Fruit fly (Drosophila melanogaster) whole organism, embryonic: Measurements from ENCODE around the gene Smox.

Experiments
- Adf1 ChIP-seq: fragments of 200-800 bp; sonication (Bioruptor generic); IDR thresholded peaks from 2 replicates; pipeline ENCODE4 v1.3.6; 2022; ENCODE audit warnings: missing biosample characterization, missing genetic modification characterization
- Bdp1 ChIP-seq: fragments of 200-800 bp; sonication (Bioruptor generic); optimal IDR thresholded peaks from 3 replicates; lab custom pipeline; 2016; ENCODE audit warnings: missing biosample characterization, missing genetic modification characterization
- Blimp-1 ChIP-seq: fragments of 200-800 bp; sonication (Bioruptor generic); optimal IDR thresholded peaks from 3 replicates; lab custom pipeline; 2018; ENCODE audit warnings: missing biosample characterization, missing genetic modification characterization, mild to moderate bottlenecking, moderate library complexity, missing genetic modification reagents
- CG10654 ChIP-seq: fragments of 200-800 bp; sonication (Bioruptor generic); optimal IDR thresholded peaks from 2 replicates; lab custom pipeline; 2016; ENCODE audit warnings: missing biosample characterization, missing genetic modification characterization
- CG10979 ChIP-seq: fragments of 200-800 bp; sonication (Bioruptor generic); optimal IDR thresholded peaks from 2 replicates; lab custom pipeline; 2018; ENCODE audit warnings: missing biosample characterization, mild to moderate bottlenecking, missing genetic modification characterization, moderate library complexity
- CG11504 ChIP-seq: fragments of 200-800 bp; sonication (Bioruptor generic); optimal IDR thresholded peaks from 3 replicates; lab custom pipeline; 2019; ENCODE audit warnings: missing biosample characterization, mild to moderate bottlenecking, missing genetic modification characterization, moderate library complexity
- CG13775 ChIP-seq: fragments of 200-800 bp; sonication (Bioruptor generic); optimal IDR thresholded peaks from 3 replicates; lab custom pipeline; 2017; ENCODE audit warnings: missing biosample characterization, mild to moderate bottlenecking, missing genetic modification characterization
- CG14667 ChIP-seq: fragments of 200-800 bp; sonication (Bioruptor generic); IDR thresholded peaks from 2 replicates; pipeline ENCODE4 v1.3.6; 2022; ENCODE audit warnings: missing biosample characterization, missing genetic modification characterization
- CG1602 ChIP-seq: fragments of 200-800 bp; sonication (Bioruptor generic); optimal IDR thresholded peaks from 3 replicates; lab custom pipeline; 2016; ENCODE audit warnings: missing biosample characterization, missing genetic modification characterization
- CG18262 ChIP-seq: fragments of 200-800 bp; optimal IDR thresholded peaks from 3 replicates; lab custom pipeline; 2019; ENCODE audit warnings: missing biosample characterization, mild to moderate bottlenecking, missing genetic modification characterization, moderate library complexity
- CG2199 ChIP-seq: fragments of 200-800 bp; sonication (Bioruptor generic); IDR thresholded peaks from 3 replicates; pipeline ENCODE4 v1.3.6; 2022; ENCODE audit warnings: missing biosample characterization, missing genetic modification characterization
- CG30020 ChIP-seq: fragments of 200-800 bp; optimal IDR thresholded peaks from 2 replicates; lab custom pipeline; 2019; ENCODE audit warnings: missing biosample characterization, mild to moderate bottlenecking, missing genetic modification characterization, moderate library complexity
- CG34422 ChIP-seq: fragments of 200-800 bp; sonication (Bioruptor generic); IDR thresholded peaks from 3 replicates; pipeline ENCODE4 v1.3.6; 2022; ENCODE audit warnings: missing biosample characterization, missing genetic modification characterization
- CG4328 ChIP-seq: fragments of 200-800 bp; sonication (Bioruptor generic); optimal IDR thresholded peaks from 3 replicates; lab custom pipeline; 2017; ENCODE audit warnings: missing biosample characterization, missing genetic modification reagents, missing genetic modification characterization
- CG4707 ChIP-seq: fragments of 200-800 bp; sonication (Bioruptor generic); optimal IDR thresholded peaks from 2 replicates; lab custom pipeline; 2018; ENCODE audit warnings: missing biosample characterization, mild to moderate bottlenecking, missing genetic modification characterization, moderate library complexity
- CG6272 ChIP-seq: fragments of 200-800 bp; sonication (Bioruptor generic); IDR thresholded peaks from 2 replicates; pipeline ENCODE4 v1.3.6; 2022; ENCODE audit warnings: missing biosample characterization, missing genetic modification characterization
- CG6791 ChIP-seq: fragments of 200-800 bp; sonication (Bioruptor generic); IDR thresholded peaks from 3 replicates; pipeline ENCODE4 v1.3.6; 2022; ENCODE audit warnings: missing biosample characterization, missing genetic modification characterization; ENCODE audit not compliant: partially characterized antibody
- CG7745 ChIP-seq: fragments of 200-800 bp; sonication (Bioruptor generic); optimal IDR thresholded peaks from 2 replicates; lab custom pipeline; 2018; ENCODE audit warnings: missing biosample characterization, mild to moderate bottlenecking, missing genetic modification characterization, moderate library complexity
- CG8359 ChIP-seq: fragments of 200-800 bp; sonication (Bioruptor generic); optimal IDR thresholded peaks from 2 replicates; lab custom pipeline; 2017; ENCODE audit warnings: missing biosample characterization, mild to moderate bottlenecking, missing genetic modification characterization, borderline replicate concordance
- CG9817 ChIP-seq: fragments of 200-800 bp; sonication (Bioruptor generic); optimal IDR thresholded peaks from 2 replicates; lab custom pipeline; 2018; ENCODE audit warnings: missing biosample characterization, mild to moderate bottlenecking, missing genetic modification characterization, moderate library complexity
- CG9876 ChIP-seq: fragments of 200-800 bp; sonication (Bioruptor generic); optimal IDR thresholded peaks from 2 replicates; lab custom pipeline; 2016; ENCODE audit warnings: missing biosample characterization, missing genetic modification characterization
- Chrac-16 ChIP-seq: fragments of 200-800 bp; sonication (Bioruptor generic); optimal IDR thresholded peaks from 3 replicates; lab custom pipeline; 2016; ENCODE audit warnings: missing biosample characterization, missing genetic modification characterization
- Deaf1 ChIP-seq: fragments of 200-800 bp; optimal IDR thresholded peaks from 3 replicates; lab custom pipeline; 2019; ENCODE audit warnings: missing biosample characterization, mild to moderate bottlenecking, missing genetic modification characterization, moderate library complexity
- E2f2 ChIP-seq: fragments of 200-800 bp; sonication (Bioruptor generic); IDR thresholded peaks from 2 replicates; pipeline ENCODE4 v1.3.6; 2022; ENCODE audit warnings: missing biosample characterization, missing genetic modification characterization
- Ets65A ChIP-seq: fragments of 200-800 bp; sonication (Bioruptor generic); peaks from one replicate; lab custom pipeline; 2016; ENCODE audit warnings: missing biosample characterization, missing genetic modification characterization
- Fer3 ChIP-seq: fragments of 200-800 bp; sonication (Bioruptor generic); optimal IDR thresholded peaks from 2 replicates; lab custom pipeline; 2018; ENCODE audit warnings: missing biosample characterization, mild to moderate bottlenecking, missing genetic modification characterization, moderate library complexity
- Hey ChIP-seq: fragments of 200-800 bp; sonication (Bioruptor generic); optimal IDR thresholded peaks from 3 replicates; lab custom pipeline; 2018; ENCODE audit warnings: missing biosample characterization, mild to moderate bottlenecking, missing genetic modification characterization
- MESR4 ChIP-seq: fragments of 200-800 bp; sonication (Bioruptor generic); optimal IDR thresholded peaks from 2 replicates; lab custom pipeline; 2018; ENCODE audit warnings: missing biosample characterization, mild to moderate bottlenecking, missing genetic modification characterization, moderate library complexity
- MTF-1 ChIP-seq: fragments of 200-800 bp; sonication (Bioruptor generic); optimal IDR thresholded peaks from 2 replicates; lab custom pipeline; 2018; ENCODE audit warnings: missing biosample characterization, mild to moderate bottlenecking, missing genetic modification characterization, borderline replicate concordance
- Max ChIP-seq: fragments of 200-800 bp; sonication (Bioruptor generic); optimal IDR thresholded peaks from 2 replicates; lab custom pipeline; 2016; ENCODE audit warnings: missing biosample characterization, mild to moderate bottlenecking, missing genetic modification characterization
- Nf-YB ChIP-seq: fragments of 200-800 bp; sonication (Bioruptor generic); optimal IDR thresholded peaks from 3 replicates; lab custom pipeline; 2019; ENCODE audit warnings: missing biosample characterization, mild to moderate bottlenecking, missing genetic modification characterization, moderate library complexity
- Oaz ChIP-seq: fragments of 200-800 bp; sonication (Bioruptor generic); IDR thresholded peaks from 2 replicates; pipeline ENCODE4 v1.3.6; 2022; ENCODE audit warnings: missing biosample characterization, missing genetic modification characterization
- Ravus ChIP-seq: fragments of 200-800 bp; sonication (Bioruptor generic); IDR thresholded peaks from 2 replicates; pipeline ENCODE4 v1.3.6; 2022; ENCODE audit warnings: missing biosample characterization, missing genetic modification characterization
- Sox100B ChIP-seq: fragments of 200-800 bp; sonication (Bioruptor generic); optimal IDR thresholded peaks from 3 replicates; lab custom pipeline; 2018; ENCODE audit warnings: missing biosample characterization, mild to moderate bottlenecking, missing genetic modification characterization
- ato ChIP-seq: fragments of 200-800 bp; sonication (Bioruptor generic); IDR thresholded peaks from 2 replicates; pipeline ENCODE4 v1.3.6; 2022; ENCODE audit warnings: missing biosample characterization, missing genetic modification characterization; ENCODE audit not compliant: partially characterized antibody
- bcd ChIP-seq: fragments of 200-800 bp; sonication (Bioruptor generic); optimal IDR thresholded peaks from 2 replicates; lab custom pipeline; 2017; ENCODE audit warnings: missing biosample characterization, mild to moderate bottlenecking, missing genetic modification characterization
- cad ChIP-seq: fragments of >200 bp; optimal IDR thresholded peaks from 2 replicates; lab custom pipeline; 2017; ENCODE audit warnings: missing biosample characterization, missing genetic modification characterization
- caup ChIP-seq: fragments of 200-800 bp; sonication (Bioruptor generic); optimal IDR thresholded peaks from 3 replicates; lab custom pipeline; 2017; ENCODE audit warnings: missing biosample characterization, mild to moderate bottlenecking, missing genetic modification characterization, moderate library complexity; ENCODE audit not compliant: severe bottlenecking
- grau ChIP-seq: fragments of 200-800 bp; optimal IDR thresholded peaks from 3 replicates; lab custom pipeline; 2019; ENCODE audit warnings: missing biosample characterization, mild to moderate bottlenecking, missing genetic modification characterization, moderate library complexity
- gsb-n ChIP-seq: fragments of 200-800 bp; sonication (Bioruptor generic); optimal IDR thresholded peaks from 3 replicates; lab custom pipeline; 2018; ENCODE audit warnings: missing biosample characterization, mild to moderate bottlenecking, missing genetic modification characterization
- lov ChIP-seq, 2 experiments: fragments of 200-800 bp in 1 of 2; fragments of >200 bp in 1 of 2; sonication (Bioruptor generic) in 1 of 2; IDR thresholded peaks in 1 of 2; optimal IDR thresholded peaks in 1 of 2; 2 replicates in 1 of 2; 3 replicates in 1 of 2; pipeline versions ENCODE4 v1.3.6 to Lab custom; 2017 to 2022; ENCODE audit warnings: missing biosample characterization in 1 of 2, missing genetic modification characterization in 1 of 2
- pros ChIP-seq: fragments of 200-800 bp; sonication (Bioruptor generic); optimal IDR thresholded peaks from 3 replicates; lab custom pipeline; 2019; ENCODE audit warnings: missing biosample characterization, mild to moderate bottlenecking, missing genetic modification characterization, moderate library complexity
- sens ChIP-seq: fragments of 200-800 bp; sonication (Bioruptor generic); peaks from one replicate; lab custom pipeline; 2016; ENCODE audit warnings: missing biosample characterization, missing genetic modification characterization
- sug ChIP-seq: fragments of 200-800 bp; optimal IDR thresholded peaks from 2 replicates; lab custom pipeline; 2019; ENCODE audit warnings: missing biosample characterization, mild to moderate bottlenecking, missing genetic modification characterization, moderate library complexity
- vfl ChIP-seq: fragments of 200-800 bp; sonication (Bioruptor generic); optimal IDR thresholded peaks from 2 replicates; lab custom pipeline; 2016; ENCODE audit warnings: missing biosample characterization, missing genetic modification characterization
- wdn ChIP-seq: fragments of 200-800 bp; sonication (Bioruptor generic); IDR thresholded peaks from 2 replicates; pipeline ENCODE4 v1.3.6; 2022; ENCODE audit warnings: missing biosample characterization, missing genetic modification characterization
- wor ChIP-seq: fragments of 200-800 bp; sonication (Bioruptor generic); IDR thresholded peaks from 2 replicates; pipeline ENCODE4 v1.3.6; 2022; ENCODE audit warnings: missing biosample characterization, missing genetic modification characterization
- zfh1 ChIP-seq: fragments of 200-800 bp; sonication (Bioruptor generic); IDR thresholded peaks from 3 replicates; pipeline ENCODE4 v1.3.6; 2022; ENCODE audit warnings: missing biosample characterization, missing genetic modification characterization

The Smox gene

dm6 chrX:8100026-8100825 lies 41.9 kb downstream of the Smox start (continued):
- TF ChIP-seq CG6272: peak; percentile 85
- TF ChIP-seq Nf-YB (GFP tag; lab: Kevin White, UChicago): peak; percentile 63
- peak; percentile 57 for TF ChIP-seq CG9817 (tag; lab: Kevin White, UChicago)
- peak; percentile 80 for TF ChIP-seq CG11504 (tag; lab: Kevin White, UChicago)
- TF ChIP-seq bcd: peak; percentile 74
- TF ChIP-seq sens: peak; percentile 93
- peak; percentile 67; the same call in 1 of the 2 replicates for TF ChIP-seq Ravus
- peak; percentile 85 for TF ChIP-seq zfh1
- TF ChIP-seq Blimp-1 (GFP tag; lab: Kevin White, UChicago): peak; percentile 84
- TF ChIP-seq ato: no peak
- no peak for TF ChIP-seq pros (GFP tag; lab: Kevin White, UChicago)
- TF ChIP-seq CG6791 (GFP tag; lab: Robert Waterston, UW): no peak
- peak; percentile 65 for TF ChIP-seq Oaz
- peak; percentile 22 for TF ChIP-seq MESR4 (GFP tag; lab: Kevin White, UChicago)
- peak; percentile 77 for TF ChIP-seq Sox100B (GFP tag; lab: Kevin White, UChicago)
- peak; percentile 57 for TF ChIP-seq Deaf1 (tag; lab: Kevin White, UChicago)
- TF ChIP-seq grau (tag; lab: Kevin White, UChicago): peak; percentile 83
- TF ChIP-seq CG18262: peak; percentile 82
- no peak for TF ChIP-seq CG7745 (tag; lab: Kevin White, UChicago)
- TF ChIP-seq Ets65A (GFP tag; lab: Kevin White, UChicago): peak; percentile 92
- peak; percentile 49 for TF ChIP-seq MTF-1 (GFP tag; lab: Kevin White, UChicago)
- peak; percentile 68 for TF ChIP-seq Max (GFP tag; lab: Kevin White, UChicago)
- TF ChIP-seq Fer3: peak; percentile 82
- peak; percentile 87 for TF ChIP-seq caup (GFP tag; lab: Kevin White, UChicago)
- peak; percentile 69 for TF ChIP-seq Chrac-16 (GFP tag; lab: Kevin White, UChicago)
- TF ChIP-seq CG13775 (GFP tag; lab: Kevin White, UChicago): peak; percentile 77
- peak; percentile 67 for TF ChIP-seq wdn (GFP tag; lab: Robert Waterston, UW)
- TF ChIP-seq CG1602 (GFP tag; lab: Kevin White, UChicago): peak; percentile 43
- TF ChIP-seq Bdp1: peak; percentile 31
- TF ChIP-seq wor (GFP tag; lab: Robert Waterston, UW): peak; percentile 76
- peak; percentile 63 for TF ChIP-seq Adf1 (GFP tag; lab: Robert Waterston, UW)
- TF ChIP-seq CG2199 (GFP tag; lab: Robert Waterston, UW): peak; percentile 90
- no peak for TF ChIP-seq Hey
- no peak for TF ChIP-seq CG30020 (tag; lab: Kevin White, UChicago)
- TF ChIP-seq CG9876 (GFP tag; lab: Kevin White, UChicago): no peak
- peak; percentile 61 for TF ChIP-seq vfl
- peak; percentile 71 for TF ChIP-seq CG14667 (GFP tag; lab: Robert Waterston, UW)
- TF ChIP-seq CG8359 (GFP tag; lab: Kevin White, UChicago): peak; percentile 17
- TF ChIP-seq sug: peak; percentile 47
- TF ChIP-seq CG4328 (GFP tag; lab: Kevin White, UChicago): peak; percentile 40
- no peak for TF ChIP-seq cad (GFP tag; lab: Kevin White, UChicago)
- TF ChIP-seq E2f2 (GFP tag; lab: Robert Waterston, UW): peak; percentile 72
- TF ChIP-seq CG10979 (tag; lab: Kevin White, UChicago): peak; percentile 85
- no peak for TF ChIP-seq CG4707 (GFP tag; lab: Kevin White, UChicago)
- peak; percentile 65 for TF ChIP-seq CG10654 (GFP tag; lab: Kevin White, UChicago)
- TF ChIP-seq lov (optimal IDR thresholded peaks at IDR 0.05; lab: Kevin White, UChicago): no peak
- peak; percentile 87; the same call in 1 of the 3 replicates for TF ChIP-seq lov (GFP tag; IDR thresholded peaks at IDR 0.05; lab: Robert Waterston, UW)
- peak; percentile 84 for TF ChIP-seq CG34422 (GFP tag; lab: Robert Waterston, UW)
- peak; percentile 69 for TF ChIP-seq gsb-n (tag; lab: Kevin White, UChicago)
